Worm (Caenorhabditis elegans) whole organism, late embryonic: ENCODE results near the gene clec-57.

Experiments
- F13H6.1 ChIP-seq: sonication (generic microtip); optimal IDR thresholded peaks from 2 replicates; lab custom pipeline; 2016; ENCODE audit warnings: missing genetic modification characterization, missing compliant biosample characterization
- K09A11.1 ChIP-seq: sonication (generic microtip); optimal IDR thresholded peaks from 2 replicates; lab custom pipeline; 2017; ENCODE audit warnings: antibody characterized with exemption, mild to moderate bottlenecking, missing genetic modification characterization, missing compliant biosample characterization; ENCODE audit not compliant: insufficient read depth
- T23F11.4 ChIP-seq: fragments of 200-800 bp; sonication (Bioruptor generic); optimal IDR thresholded peaks from 2 replicates; lab custom pipeline; 2018; ENCODE audit warnings: mild to moderate bottlenecking, missing genetic modification characterization, missing compliant biosample characterization
- ahr-1 ChIP-seq: sonication (generic microtip); optimal IDR thresholded peaks from 2 replicates; lab custom pipeline; 2016; ENCODE audit warnings: missing genetic modification characterization, missing compliant biosample characterization
- ama-1 ChIP-seq: fragments of 150-350 bp; optimal IDR thresholded peaks from 2 replicates; lab custom pipeline; 2014
- ceh-14 ChIP-seq: sonication (generic microtip); optimal IDR thresholded peaks from 2 replicates; lab custom pipeline; 2016; ENCODE audit warnings: missing genotype, missing genetic modification characterization, missing compliant biosample characterization
- ceh-19 ChIP-seq: fragments of 200-800 bp; sonication (Bioruptor generic); optimal IDR thresholded peaks from 2 replicates; lab custom pipeline; 2018; ENCODE audit warnings: mild to moderate bottlenecking, missing genetic modification characterization, missing compliant biosample characterization
- ceh-2 ChIP-seq: sonication (generic microtip); optimal IDR thresholded peaks from 2 replicates; lab custom pipeline; 2016; ENCODE audit warnings: missing genotype, missing genetic modification characterization, missing compliant biosample characterization
- ceh-22 ChIP-seq: sonication (generic microtip); optimal IDR thresholded peaks from 2 replicates; lab custom pipeline; 2017; ENCODE audit warnings: missing biosample characterization, missing genetic modification characterization
- ceh-30 ChIP-seq: fragments of 150-350 bp; optimal IDR thresholded peaks from 2 replicates; lab custom pipeline; 2014; ENCODE audit warnings: missing biosample characterization, missing genetic modification characterization
- ceh-48 ChIP-seq: sonication (generic microtip); optimal IDR thresholded peaks from 2 replicates; lab custom pipeline; 2016; ENCODE audit warnings: missing genetic modification characterization, inconsistent platforms, missing compliant biosample characterization
- ceh-6 ChIP-seq: fragments of 200-800 bp; sonication (Bioruptor generic); optimal IDR thresholded peaks from 2 replicates; lab custom pipeline; 2018; ENCODE audit warnings: mild to moderate bottlenecking, missing genetic modification characterization, missing compliant biosample characterization
- ceh-9 ChIP-seq: sonication (generic microtip); optimal IDR thresholded peaks from 2 replicates; lab custom pipeline; 2016; ENCODE audit warnings: mild to moderate bottlenecking, missing genetic modification characterization, inconsistent platforms, missing compliant biosample characterization
- che-1 ChIP-seq: sonication (generic microtip); optimal IDR thresholded peaks from 2 replicates; lab custom pipeline; 2016; ENCODE audit warnings: mild to moderate bottlenecking, missing genetic modification characterization, missing compliant biosample characterization
- eyg-1 ChIP-seq: sonication (generic microtip); optimal IDR thresholded peaks from 2 replicates; lab custom pipeline; 2016; ENCODE audit warnings: missing genotype, missing genetic modification characterization, missing compliant biosample characterization
- fax-1 ChIP-seq: sonication (generic microtip); optimal IDR thresholded peaks from 2 replicates; lab custom pipeline; 2016; ENCODE audit warnings: missing genotype, missing genetic modification characterization, missing compliant biosample characterization
- hlh-13 ChIP-seq: fragments of 200-800 bp; sonication (Bioruptor generic); optimal IDR thresholded peaks from 2 replicates; lab custom pipeline; 2018; ENCODE audit warnings: mild to moderate bottlenecking, missing genetic modification characterization, missing compliant biosample characterization
- hlh-15 ChIP-seq: sonication (generic microtip); optimal IDR thresholded peaks from 2 replicates; lab custom pipeline; 2016; ENCODE audit warnings: missing genetic modification characterization, missing compliant biosample characterization
- hlh-6 ChIP-seq: sonication (generic microtip); optimal IDR thresholded peaks from 2 replicates; lab custom pipeline; 2016; ENCODE audit warnings: missing genotype, missing genetic modification characterization, missing compliant biosample characterization
- lin-11 ChIP-seq: fragments of 200-800 bp; sonication (Bioruptor generic); optimal IDR thresholded peaks from 2 replicates; lab custom pipeline; 2018; ENCODE audit warnings: mild to moderate bottlenecking, missing genetic modification characterization, missing compliant biosample characterization
- mec-3 ChIP-seq: sonication (generic microtip); optimal IDR thresholded peaks from 2 replicates; lab custom pipeline; 2016; ENCODE audit warnings: borderline replicate concordance, missing genetic modification characterization, missing compliant biosample characterization
- nfya-1 ChIP-seq: sonication (generic microtip); optimal IDR thresholded peaks from 2 replicates; lab custom pipeline; 2017; ENCODE audit warnings: missing genetic modification characterization, mild to moderate bottlenecking, missing compliant biosample characterization, antibody characterized with exemption, moderate library complexity
- nhr-11 ChIP-seq: fragments of 150-350 bp; optimal IDR thresholded peaks from 2 replicates; lab custom pipeline; 2014; ENCODE audit warnings: missing biosample characterization, missing genetic modification characterization
- npax-4 ChIP-seq: sonication (generic microtip); optimal IDR thresholded peaks from 2 replicates; lab custom pipeline; 2016; ENCODE audit warnings: missing genetic modification characterization, missing compliant biosample characterization
- pag-3 ChIP-seq: sonication (generic microtip); optimal IDR thresholded peaks from 2 replicates; lab custom pipeline; 2016; ENCODE audit warnings: missing compliant biosample characterization, missing genetic modification characterization, borderline replicate concordance
- pqm-1 ChIP-seq: sonication (generic microtip); optimal IDR thresholded peaks from 2 replicates; lab custom pipeline; 2016; ENCODE audit warnings: missing genetic modification characterization, missing compliant biosample characterization
- ref-2 ChIP-seq: sonication (generic microtip); optimal IDR thresholded peaks from 2 replicates; lab custom pipeline; 2016; ENCODE audit warnings: missing genetic modification characterization, missing compliant biosample characterization
- rnt-1 ChIP-seq: sonication (generic microtip); optimal IDR thresholded peaks from 2 replicates; lab custom pipeline; 2016; ENCODE audit warnings: missing genetic modification characterization, missing compliant biosample characterization
- sdc-2 ChIP-seq: sonication (generic microtip); optimal IDR thresholded peaks from 2 replicates; lab custom pipeline; 2016; ENCODE audit warnings: missing genotype, missing genetic modification characterization, missing compliant biosample characterization
- tbx-2 ChIP-seq: sonication (generic microtip); optimal IDR thresholded peaks from 2 replicates; lab custom pipeline; 2016; ENCODE audit warnings: missing genetic modification characterization, missing compliant biosample characterization
- ttx-3 ChIP-seq: sonication (generic microtip); optimal IDR thresholded peaks from 2 replicates; lab custom pipeline; 2016; ENCODE audit warnings: missing genetic modification reagents, missing genetic modification characterization, missing compliant biosample characterization
- unc-3 ChIP-seq, 2 experiments: fragments of 200-800 bp in 1 of 2; sonication (Bioruptor generic) in 1 of 2; sonication (generic microtip) in 1 of 2; conservative IDR thresholded peaks in 1 of 2; optimal IDR thresholded peaks in 1 of 2; 2 replicates each; pipeline versions ENCODE4 v1.3.6 to Lab custom; 2016 to 2022; ENCODE audit warnings: missing compliant biosample characterization in 2 of 2, missing genetic modification characterization in 2 of 2, missing genetic modification reagents in 1 of 2
- unc-42 ChIP-seq: sonication (generic microtip); optimal IDR thresholded peaks from 2 replicates; lab custom pipeline; 2016; ENCODE audit warnings: missing genotype, missing genetic modification characterization, missing compliant biosample characterization
- unc-55 ChIP-seq: sonication (generic microtip); optimal IDR thresholded peaks from 2 replicates; lab custom pipeline; 2017; ENCODE audit warnings: missing biosample characterization, missing genetic modification reagents, missing genetic modification characterization
- unc-86 ChIP-seq: sonication (generic microtip); optimal IDR thresholded peaks from 2 replicates; lab custom pipeline; 2016; ENCODE audit warnings: missing genetic modification characterization, missing compliant biosample characterization

Gene clec-57

DNA sequence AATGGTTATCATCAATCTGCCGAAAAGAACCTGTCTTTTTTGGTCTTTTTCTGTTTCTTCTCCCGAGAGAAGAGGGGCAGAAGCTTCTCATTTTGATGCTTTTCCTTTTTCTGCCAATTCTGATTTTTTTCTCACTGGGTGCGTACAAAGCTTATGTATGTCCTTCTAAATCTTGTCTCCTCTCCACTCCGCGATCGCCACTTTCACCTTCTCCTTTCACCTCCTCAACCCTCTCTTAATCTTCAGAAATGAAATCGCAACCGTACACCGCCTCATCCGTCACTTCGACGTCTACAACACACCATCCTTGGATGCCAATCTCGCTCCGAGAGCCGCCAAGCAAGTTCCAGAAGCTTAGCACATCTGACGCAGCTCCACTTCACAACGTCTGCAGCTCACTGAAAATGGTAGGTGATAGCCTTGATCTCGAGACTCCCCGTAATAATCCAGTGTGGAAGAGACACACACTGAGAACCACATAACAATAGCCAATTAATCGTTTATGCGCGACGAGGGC is 39.0 kb downstream of the clec-57 start, which contains the start of gene R02D5.1:
R02D5.1 (plus strand) TSS at position 245 of the 517 bp plus-strand sequence.
- TF ChIP-seq T23F11.4 (GFP tag; lab: Kevin White, UChicago) (peak; percentile 4), ref-2 (peak; percentile 77), hlh-15 (no peak)

DNA sequence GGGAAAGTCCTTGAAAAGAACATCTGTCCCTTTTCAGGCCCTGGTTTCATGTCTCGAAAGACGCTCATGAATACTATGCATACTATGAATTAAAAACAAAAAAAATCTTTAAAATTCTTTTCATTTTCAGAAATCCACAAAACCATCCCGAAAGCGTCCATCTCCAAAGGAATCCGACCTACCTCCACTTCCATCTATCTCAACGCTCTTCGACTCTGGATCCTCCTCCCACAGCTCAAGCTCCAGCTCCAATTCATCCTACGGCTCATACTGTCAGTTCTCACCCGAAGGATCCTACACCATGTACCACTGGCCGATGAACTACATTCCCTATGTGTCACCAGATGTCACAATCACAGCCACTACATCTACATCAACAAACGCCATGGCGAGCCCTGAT is 39.5 kb downstream of the clec-57 start:
- TF ChIP-seq ceh-6 (GFP tag; lab: Kevin White, UChicago): no peak
- TF ChIP-seq rnt-1 (tag; lab: Kevin White, UChicago): no peak
- TF ChIP-seq pag-3 (tag; lab: Kevin White, UChicago): no peak
- no peak for TF ChIP-seq tbx-2
- no peak for TF ChIP-seq unc-55

- TF ChIP-seq pqm-1 (tag; lab: Kevin White, UChicago): no peak
Observed at ce11 chrV:14510746-14511145, 41.7 kb downstream of the clec-57 start, which contains the start of gene R02D5.9. Gene R02D5.9 (minus strand): TSS chrV:14511123.

ce11 chrV:14518010-14518409 is 49.0 kb downstream of the clec-57 start, which contains the start of gene R02D5.6:
Gene R02D5.6 (minus strand): TSS chrV:14518110.
- no peak for TF ChIP-seq K09A11.1 (tag; lab: Kevin White, UChicago)
- no peak for TF ChIP-seq fax-1 (tag; lab: Kevin White, UChicago)
- TF ChIP-seq unc-86: no peak
- no peak for TF ChIP-seq hlh-15
- TF ChIP-seq unc-3 (GFP tag; conservative IDR thresholded peaks at IDR 0.05; lab: Robert Waterston, UW): no peak
- TF ChIP-seq unc-3 (tag; optimal IDR thresholded peaks at IDR 0.05; lab: Kevin White, UChicago): no peak
- no peak for TF ChIP-seq ref-2
- TF ChIP-seq ahr-1 (tag; lab: Kevin White, UChicago): no peak
- no peak for TF ChIP-seq eyg-1
- TF ChIP-seq hlh-13: no peak
- TF ChIP-seq nfya-1: no peak
- TF ChIP-seq unc-42 (tag; lab: Kevin White, UChicago): no peak
- TF ChIP-seq ceh-48 (tag; lab: Kevin White, UChicago): no peak
- no peak for TF ChIP-seq ceh-14 (tag; lab: Kevin White, UChicago)
- no peak for TF ChIP-seq ceh-2 (tag; lab: Kevin White, UChicago)
- TF ChIP-seq mec-3 (tag; lab: Kevin White, UChicago): no peak

DNA sequence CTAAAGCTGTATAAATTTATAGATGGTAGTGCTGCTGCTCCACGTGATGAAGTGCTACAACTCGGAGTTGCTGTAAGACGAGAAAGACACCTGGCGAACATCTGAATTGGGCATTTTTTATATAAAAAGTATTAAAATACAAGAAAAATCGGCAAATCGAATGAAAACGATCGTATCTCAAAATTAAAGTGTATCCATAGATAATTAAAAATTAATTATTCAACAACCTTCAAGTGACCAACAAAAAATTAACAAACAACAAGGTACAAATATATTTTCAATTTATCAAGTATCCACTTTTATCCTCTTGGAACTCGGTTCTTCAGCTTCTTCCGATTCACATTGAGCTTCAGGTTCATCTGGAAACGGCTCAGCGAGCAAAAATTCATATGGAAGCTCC is 50.2 kb downstream of the clec-57 start, which contains the start of gene R02D5.8:
R02D5.8 (minus strand) TSS at position 101 of the 400 bp plus-strand sequence.
- TF ChIP-seq lin-11 (tag; lab: Kevin White, UChicago): no peak
- no peak for TF ChIP-seq unc-42 (tag; lab: Kevin White, UChicago)
- TF ChIP-seq K09A11.1 (tag; lab: Kevin White, UChicago): no peak
- no peak for TF ChIP-seq ceh-30 (tag; lab: Kevin White, UChicago)
- no peak for TF ChIP-seq ttx-3 (tag; lab: Kevin White, UChicago)
- TF ChIP-seq, all 69 proteins: peak for 0

- TF ChIP-seq ahr-1 (tag; lab: Kevin White, UChicago): no peak
- TF ChIP-seq F13H6.1 (tag; lab: Kevin White, UChicago): no peak
- TF ChIP-seq hlh-6 (tag; lab: Kevin White, UChicago): no peak
- no peak for TF ChIP-seq ceh-9 (tag; lab: Kevin White, UChicago)
- TF ChIP-seq ama-1: no peak
- no peak for TF ChIP-seq pqm-1 (tag; lab: Kevin White, UChicago)
- no peak for TF ChIP-seq unc-55
- TF ChIP-seq pag-3 (tag; lab: Kevin White, UChicago): no peak
- TF ChIP-seq sdc-2 (tag; lab: Kevin White, UChicago): no peak
- TF ChIP-seq ceh-19 (GFP tag; lab: Kevin White, UChicago): no peak
- TF ChIP-seq unc-86: no peak
- TF ChIP-seq ceh-14 (tag; lab: Kevin White, UChicago): no peak
- TF ChIP-seq npax-4: no peak
- no peak for TF ChIP-seq ceh-22 (tag; lab: Kevin White, UChicago)
- no peak for TF ChIP-seq nhr-11 (tag; lab: Kevin White, UChicago)
- TF ChIP-seq che-1 (tag; lab: Kevin White, UChicago): no peak
- TF ChIP-seq rnt-1 (tag; lab: Kevin White, UChicago): no peak
Observed at ce11 chrV:14521000-14521399, 52.0 kb downstream of the clec-57 start, which contains the start of gene C53A5.17. Gene C53A5.17 (minus strand): TSS chrV:14521100.
